Worm (Caenorhabditis elegans) whole organism, young adult: Measurements from ENCODE around the gene C52G5.3.

ENCODE experiments used
- B0336.3 ChIP-seq: fragments of 200-800 bp; sonication (Bioruptor generic); IDR thresholded peaks from 2 replicates; pipeline ENCODE4 v1.3.6; 2022; ENCODE audit warnings: missing genetic modification characterization, missing compliant biosample characterization
- C06A6.2 ChIP-seq: fragments of 200-800 bp; sonication (Bioruptor generic); conservative IDR thresholded peaks from 2 replicates; pipeline ENCODE4 v1.3.6; 2022; ENCODE audit warnings: missing genetic modification characterization, missing compliant biosample characterization
- F10E7.11 ChIP-seq: sonication (generic microtip); optimal IDR thresholded peaks from 2 replicates; lab custom pipeline; 2017; ENCODE audit warnings: mild to moderate bottlenecking, missing genetic modification characterization, moderate library complexity, missing compliant biosample characterization
- F22D6.2 ChIP-seq: sonication (generic microtip); optimal IDR thresholded peaks from 2 replicates; lab custom pipeline; 2016; ENCODE audit warnings: mild to moderate bottlenecking, missing genetic modification characterization, missing compliant biosample characterization
- F39B2.1 ChIP-seq: fragments of 200-800 bp; sonication (Bioruptor generic); IDR thresholded peaks from 2 replicates; pipeline ENCODE4 v1.3.6; 2022; ENCODE audit warnings: missing genetic modification reagents, missing genetic modification characterization, missing compliant biosample characterization
- F55B11.4 ChIP-seq: sonication (generic microtip); optimal IDR thresholded peaks from 2 replicates; lab custom pipeline; 2016; ENCODE audit warnings: missing compliant biosample characterization, missing genetic modification characterization, borderline replicate concordance; ENCODE audit not compliant: insufficient read depth
- K11D2.4 ChIP-seq: fragments of 200-800 bp; sonication (Bioruptor generic); IDR thresholded peaks from 2 replicates; pipeline ENCODE4 v1.3.6; 2022; ENCODE audit warnings: missing genetic modification reagents, missing genetic modification characterization, missing compliant biosample characterization
- Y53F4B.3 ChIP-seq: fragments of 200-800 bp; sonication (Bioruptor generic); IDR thresholded peaks from 2 replicates; pipeline ENCODE4 v1.3.6; 2022; ENCODE audit warnings: missing genetic modification reagents, missing genetic modification characterization, missing compliant biosample characterization
- Y53G8AR.9 ChIP-seq: fragments of 200-800 bp; sonication (Bioruptor generic); conservative IDR thresholded peaks from 2 replicates; pipeline ENCODE4 v1.3.6; 2022; ENCODE audit warnings: missing genetic modification reagents, missing genetic modification characterization, missing compliant biosample characterization
- Y79H2A.3 ChIP-seq: fragments of 200-800 bp; sonication (Bioruptor generic); conservative IDR thresholded peaks from 2 replicates; pipeline ENCODE4 v1.3.6; 2022; ENCODE audit warnings: missing genetic modification reagents, missing genetic modification characterization, missing compliant biosample characterization
- Y95B8A.8 ChIP-seq: fragments of 200-800 bp; sonication (Bioruptor generic); IDR thresholded peaks from 2 replicates; pipeline ENCODE4 v1.3.6; 2022; ENCODE audit warnings: missing genetic modification reagents, missing genetic modification characterization, missing compliant biosample characterization
- ama-1 ChIP-seq, 3 experiments: fragments of 150-350 bp in 1 of 3; sonication (generic microtip) in 2 of 3; optimal IDR thresholded peaks; 2 replicates each; lab custom pipeline; 2014 to 2018; ENCODE audit warnings: missing biosample characterization in 2 of 3, missing genetic modification characterization in 2 of 3, missing genetic modification reagents in 2 of 3
- aptf-2 ChIP-seq: fragments of 200-800 bp; sonication (Bioruptor generic); conservative IDR thresholded peaks from 2 replicates; pipeline ENCODE4 v1.3.6; 2022; ENCODE audit warnings: missing genetic modification reagents, missing genetic modification characterization, missing compliant biosample characterization
- aptf-3 ChIP-seq: fragments of 200-800 bp; sonication (Bioruptor generic); IDR thresholded peaks from 2 replicates; pipeline ENCODE4 v1.3.6; 2022; ENCODE audit warnings: missing genetic modification characterization, missing compliant biosample characterization
- attf-6 ChIP-seq: fragments of 200-800 bp; sonication (Bioruptor generic); IDR thresholded peaks from 2 replicates; pipeline ENCODE4 v1.3.6; 2022; ENCODE audit warnings: missing genetic modification reagents, missing genetic modification characterization, missing compliant biosample characterization
- bed-2 ChIP-seq: fragments of 200-800 bp; sonication (Bioruptor generic); IDR thresholded peaks from 2 replicates; pipeline ENCODE4 v1.3.6; 2022; ENCODE audit warnings: missing genetic modification reagents, missing genetic modification characterization, missing compliant biosample characterization
- ccch-3 ChIP-seq: fragments of 200-800 bp; sonication (Bioruptor generic); optimal IDR thresholded peaks from 2 replicates; lab custom pipeline; 2018; ENCODE audit warnings: mild to moderate bottlenecking, missing genetic modification characterization, missing compliant biosample characterization
- ceh-40 ChIP-seq: fragments of 200-800 bp; sonication (Bioruptor generic); IDR thresholded peaks from 2 replicates; pipeline ENCODE4 v1.3.6; 2022; ENCODE audit warnings: missing genetic modification characterization, missing compliant biosample characterization
- ceh-79 ChIP-seq: sonication (generic microtip); optimal IDR thresholded peaks from 2 replicates; lab custom pipeline; 2017; ENCODE audit warnings: mild to moderate bottlenecking, missing genetic modification characterization, missing compliant biosample characterization
- dpl-1 ChIP-seq: fragments of 150-350 bp; optimal IDR thresholded peaks from 2 replicates; lab custom pipeline; 2014; ENCODE audit warnings: missing biosample characterization, missing genetic modification reagents, missing genetic modification characterization
- efl-1 ChIP-seq: fragments of 150-350 bp; optimal IDR thresholded peaks from 2 replicates; lab custom pipeline; 2014; ENCODE audit warnings: missing biosample characterization, missing genetic modification reagents, missing genetic modification characterization
- ekl-4 ChIP-seq: fragments of 200-800 bp; sonication (Bioruptor generic); IDR thresholded peaks from 2 replicates; pipeline ENCODE4 v1.3.6; 2022; ENCODE audit warnings: missing genetic modification reagents, missing genetic modification characterization, missing compliant biosample characterization
- gei-17 ChIP-seq: fragments of 200-800 bp; sonication (Bioruptor generic); optimal IDR thresholded peaks from 2 replicates; lab custom pipeline; 2018; ENCODE audit warnings: mild to moderate bottlenecking, missing genetic modification characterization, missing compliant biosample characterization
- him-1 ChIP-seq: sonication (generic microtip); optimal IDR thresholded peaks from 2 replicates; lab custom pipeline; 2016; ENCODE audit warnings: missing genotype, missing genetic modification reagents, missing genetic modification characterization, missing compliant biosample characterization
- hlh-26 ChIP-seq: fragments of 200-800 bp; sonication (Bioruptor generic); conservative IDR thresholded peaks from 2 replicates; pipeline ENCODE4 v1.3.6; 2022; ENCODE audit warnings: missing genetic modification reagents, missing genetic modification characterization, missing compliant biosample characterization
- let-526 ChIP-seq: fragments of 200-800 bp; sonication (Bioruptor generic); IDR thresholded peaks from 2 replicates; pipeline ENCODE4 v1.3.6; 2022; ENCODE audit warnings: missing genetic modification reagents, missing genetic modification characterization, missing compliant biosample characterization
- lin-26 ChIP-seq: fragments of 200-800 bp; sonication (Bioruptor generic); IDR thresholded peaks from 2 replicates; pipeline ENCODE4 v1.3.6; 2022; ENCODE audit warnings: missing genetic modification reagents, missing genetic modification characterization, missing compliant biosample characterization
- lin-54 ChIP-seq: fragments of 200-800 bp; sonication (Bioruptor generic); optimal IDR thresholded peaks from 2 replicates; lab custom pipeline; 2018; ENCODE audit warnings: mild to moderate bottlenecking, missing genetic modification characterization, missing compliant biosample characterization
- lir-1 ChIP-seq: fragments of 200-800 bp; sonication (Bioruptor generic); conservative IDR thresholded peaks from 2 replicates; pipeline ENCODE4 v1.3.6; 2022; ENCODE audit warnings: missing genetic modification reagents, missing genetic modification characterization, missing compliant biosample characterization
- lsy-27 ChIP-seq: sonication (generic microtip); optimal IDR thresholded peaks from 2 replicates; lab custom pipeline; 2017; ENCODE audit warnings: missing genetic modification characterization, mild to moderate bottlenecking, missing compliant biosample characterization, antibody characterized with exemption, missing genotype, borderline replicate concordance; ENCODE audit not compliant: insufficient read depth
- mel-28 ChIP-seq: sonication (generic microtip); optimal IDR thresholded peaks from 2 replicates; lab custom pipeline; 2016; ENCODE audit warnings: borderline replicate concordance, mild to moderate bottlenecking, missing genetic modification characterization, missing compliant biosample characterization
- nfya-1 ChIP-seq: sonication (generic microtip); optimal IDR thresholded peaks from 2 replicates; lab custom pipeline; 2017; ENCODE audit warnings: antibody characterized with exemption, missing compliant biosample characterization, missing genetic modification characterization, borderline replicate concordance; ENCODE audit not compliant: insufficient read depth
- nhr-90 ChIP-seq: sonication (generic microtip); optimal IDR thresholded peaks from 2 replicates; lab custom pipeline; 2016; ENCODE audit warnings: missing genotype, mild to moderate bottlenecking, missing genetic modification characterization, missing compliant biosample characterization
- pbrm-1 ChIP-seq: fragments of 200-800 bp; sonication (Bioruptor generic); IDR thresholded peaks from 2 replicates; pipeline ENCODE4 v1.3.6; 2022; ENCODE audit warnings: missing genetic modification reagents, missing genetic modification characterization, missing compliant biosample characterization
- rcor-1 ChIP-seq: fragments of 200-800 bp; sonication (Bioruptor generic); IDR thresholded peaks from 2 replicates; pipeline ENCODE4 v1.3.6; 2022; ENCODE audit warnings: missing genetic modification reagents, missing genetic modification characterization, missing compliant biosample characterization
- snpc-1.1 ChIP-seq: sonication (generic microtip); optimal IDR thresholded peaks from 2 replicates; lab custom pipeline; 2017; ENCODE audit warnings: missing genetic modification characterization, mild to moderate bottlenecking, missing compliant biosample characterization, antibody characterized with exemption, moderate library complexity, missing genotype, missing genetic modification reagents; ENCODE audit not compliant: insufficient read depth
- snpc-3.4 ChIP-seq: sonication (generic microtip); optimal IDR thresholded peaks from 2 replicates; lab custom pipeline; 2017; ENCODE audit warnings: missing genetic modification characterization, mild to moderate bottlenecking, missing compliant biosample characterization, antibody characterized with exemption, moderate library complexity, missing genotype, missing genetic modification reagents
- snpc-4 ChIP-seq, 5 experiments: fragments of 150-350 bp in 1 of 5; sonication (generic microtip) in 4 of 5; optimal IDR thresholded peaks; 2 replicates each; lab custom pipeline; 2014 to 2018; ENCODE audit warnings: missing genetic modification characterization in 5 of 5, missing biosample characterization in 3 of 5, antibody characterized with exemption in 2 of 5, mild to moderate bottlenecking in 2 of 5, missing compliant biosample characterization in 2 of 5, missing genotype in 2 of 5, moderate library complexity in 2 of 5, missing genetic modification reagents in 1 of 5
- sptf-2 ChIP-seq: fragments of 200-800 bp; sonication (Bioruptor generic); optimal IDR thresholded peaks from 2 replicates; lab custom pipeline; 2018; ENCODE audit warnings: mild to moderate bottlenecking, missing genetic modification characterization, missing compliant biosample characterization
- tlf-1 ChIP-seq: fragments of 200-800 bp; sonication (Bioruptor generic); optimal IDR thresholded peaks from 2 replicates; lab custom pipeline; 2018; ENCODE audit warnings: mild to moderate bottlenecking, missing genetic modification characterization, missing compliant biosample characterization
- unc-130 ChIP-seq: sonication (generic microtip); optimal IDR thresholded peaks from 2 replicates; lab custom pipeline; 2016; ENCODE audit warnings: missing genetic modification reagents, missing genetic modification characterization, missing compliant biosample characterization
- ztf-18 ChIP-seq: sonication (generic microtip); optimal IDR thresholded peaks from 2 replicates; lab custom pipeline; 2016; ENCODE audit warnings: missing genotype, mild to moderate bottlenecking, missing genetic modification characterization, missing compliant biosample characterization
- ztf-22 ChIP-seq: fragments of 200-800 bp; sonication (Bioruptor generic); optimal IDR thresholded peaks from 2 replicates; lab custom pipeline; 2018; ENCODE audit warnings: mild to moderate bottlenecking, missing genetic modification characterization, moderate library complexity, missing compliant biosample characterization
- ztf-25 ChIP-seq: fragments of 200-800 bp; sonication (Bioruptor generic); IDR thresholded peaks from 2 replicates; pipeline ENCODE4 v1.3.6; 2022; ENCODE audit warnings: missing genetic modification reagents, missing genetic modification characterization, missing compliant biosample characterization
- ztf-26 ChIP-seq: sonication (generic microtip); optimal IDR thresholded peaks from 2 replicates; lab custom pipeline; 2017; ENCODE audit warnings: missing genetic modification characterization, missing compliant biosample characterization
- ztf-28 ChIP-seq: fragments of 200-800 bp; sonication (Bioruptor generic); IDR thresholded peaks from 2 replicates; pipeline ENCODE4 v1.3.6; 2022; ENCODE audit warnings: missing genetic modification reagents, missing genetic modification characterization, missing compliant biosample characterization
- ztf-3 ChIP-seq: fragments of 200-800 bp; sonication (Bioruptor generic); optimal IDR thresholded peaks from 2 replicates; lab custom pipeline; 2018; ENCODE audit warnings: mild to moderate bottlenecking, missing genetic modification characterization, missing compliant biosample characterization

The C52G5.3 gene

DNA sequence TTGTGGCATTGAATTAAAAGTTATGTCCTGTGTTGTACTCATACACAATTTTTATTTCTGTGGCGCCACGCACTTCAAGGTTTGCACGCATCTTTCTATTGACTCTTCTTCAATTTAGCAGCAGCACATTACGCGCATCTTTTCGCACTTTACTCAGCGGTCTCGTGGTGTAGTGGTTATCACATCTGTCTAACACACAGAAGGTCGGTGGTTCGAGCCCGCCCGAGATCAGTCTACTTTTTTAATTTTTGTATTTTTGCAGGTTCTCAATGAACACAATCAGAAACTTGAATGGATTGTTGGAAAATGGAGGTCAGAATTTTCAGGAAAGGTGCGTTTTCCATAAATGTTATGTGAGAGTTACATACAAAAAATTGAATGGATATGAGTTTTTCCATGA, 2.4 kb downstream of the C52G5.3 start:
- no peak for TF ChIP-seq ztf-28 (GFP tag; lab: Robert Waterston, UW)
- TF ChIP-seq tlf-1, result no peak
- no peak for TF ChIP-seq efl-1 (GFP tag; lab: Kevin White, UChicago)
- TF ChIP-seq let-526 (GFP tag; lab: Robert Waterston, UW), result no peak
- TF ChIP-seq ztf-18 (tag; lab: Kevin White, UChicago), result peak; percentile 57
- TF ChIP-seq ztf-25, result 0 out of 2 replicates have a peak, but pooled peaks have one; percentile 61
- no peak for TF ChIP-seq dpl-1 (GFP tag; lab: Kevin White, UChicago)
- TF ChIP-seq F55B11.4 (tag; lab: Kevin White, UChicago), result no peak
- TF ChIP-seq gei-17 (GFP tag; lab: Kevin White, UChicago), result no peak
- TF ChIP-seq Y53F4B.3 (GFP tag; lab: Robert Waterston, UW), result no peak
- no peak for TF ChIP-seq aptf-2 (GFP tag; lab: Robert Waterston, UW)
- TF ChIP-seq C06A6.2 (GFP tag; lab: Robert Waterston, UW), result no peak
- TF ChIP-seq K11D2.4 (GFP tag; lab: Robert Waterston, UW), result peak; percentile 46; the same call in 1 of the 2 replicates
- TF ChIP-seq Y79H2A.3 (GFP tag; lab: Robert Waterston, UW), result no peak
- TF ChIP-seq rcor-1 (GFP tag; lab: Robert Waterston, UW), result 0 out of 2 replicates have a peak, but pooled peaks have one; percentile 9
- no peak for TF ChIP-seq snpc-1.1
- no peak for TF ChIP-seq ekl-4
- TF ChIP-seq nfya-1 (tag; lab: Kevin White, UChicago), result no peak
- no peak for TF ChIP-seq sptf-2 (GFP tag; lab: Kevin White, UChicago)
- TF ChIP-seq F22D6.2 (tag; lab: Kevin White, UChicago), result no peak
- 0 out of 2 replicates have a peak, but pooled peaks have one; percentile 41 for TF ChIP-seq attf-6 (GFP tag; lab: Robert Waterston, UW)
- TF ChIP-seq ceh-79 (tag; lab: Kevin White, UChicago), result no peak
- no peak for TF ChIP-seq F10E7.11 (tag; lab: Kevin White, UChicago)
- TF ChIP-seq ztf-22, result peak; percentile 25
- TF ChIP-seq ztf-3 (GFP tag; lab: Kevin White, UChicago), result no peak
- peak; percentile 25 for TF ChIP-seq nhr-90
- TF ChIP-seq lsy-27 (tag; lab: Kevin White, UChicago), result peak; percentile 33
- peak; percentile 88 for TF ChIP-seq lin-26 (GFP tag; lab: Robert Waterston, UW)
- no peak for TF ChIP-seq B0336.3
- TF ChIP-seq aptf-3, result peak; percentile 80; the same call in 1 of the 2 replicates
- TF ChIP-seq Y53G8AR.9 (GFP tag; lab: Robert Waterston, UW), result no peak
- peak; percentile 16 for TF ChIP-seq snpc-4 (GFP tag; optimal IDR thresholded peaks at IDR 0.05; lab: Kevin White, UChicago)
- peak in 1 of 4 experiments; percentile 39 for TF ChIP-seq snpc-4 (tag; optimal IDR thresholded peaks at IDR 0.05; lab: Kevin White, UChicago)
- no peak for TF ChIP-seq ccch-3 (GFP tag; lab: Kevin White, UChicago)
- peak; percentile 74 for TF ChIP-seq him-1
- no peak for TF ChIP-seq snpc-3.4 (tag; lab: Kevin White, UChicago)
- no peak for TF ChIP-seq Y95B8A.8
- 0 out of 2 replicates have a peak, but pooled peaks have one; percentile 37 for TF ChIP-seq ceh-40 (GFP tag; lab: Robert Waterston, UW)
- no peak for TF ChIP-seq hlh-26 (GFP tag; lab: Robert Waterston, UW)
- no peak for TF ChIP-seq lin-54 (GFP tag; lab: Kevin White, UChicago)
- TF ChIP-seq lir-1 (GFP tag; lab: Robert Waterston, UW), result no peak; the same call in 1 of the 2 replicates
- peak; percentile 86 for TF ChIP-seq pbrm-1 (GFP tag; lab: Robert Waterston, UW)
- TF ChIP-seq bed-2 (GFP tag; lab: Robert Waterston, UW), result no peak
- no peak for TF ChIP-seq ztf-26
- TF ChIP-seq unc-130 (GFP tag; lab: Kevin White, UChicago), result no peak
- TF ChIP-seq ama-1 (optimal IDR thresholded peaks at IDR 0.05; lab: Kevin White, UChicago), result no peak
- peak in 1 of 2 experiments; percentile 29 for TF ChIP-seq ama-1 (GFP tag; optimal IDR thresholded peaks at IDR 0.05; lab: Kevin White, UChicago)
- no peak for TF ChIP-seq F39B2.1 (GFP tag; lab: Robert Waterston, UW)
- TF ChIP-seq mel-28 (tag; lab: Kevin White, UChicago), result no peak
